Fruit fly (Drosophila melanogaster): ENCODE measurements around the gene CtIP.

- TF ChIP-seq CG10669 (GFP tag; optimal IDR thresholded peaks at IDR 0.05) (no peak), fkh (GFP tag; optimal IDR thresholded peaks at IDR 0.05) (no peak), CG6808 (GFP tag; optimal IDR thresholded peaks at IDR 0.05) (no peak), Blimp-1 (GFP tag; optimal IDR thresholded peaks at IDR 0.05) (no peak), esn (GFP tag; optimal IDR thresholded peaks at IDR 0.05) (no peak), Hr39 (GFP tag; optimal IDR thresholded peaks at IDR 0.05) (no peak), CG34406 (GFP tag; optimal IDR thresholded peaks at IDR 0.05) (no peak)
Measured at dm6 chr3L:20460383-20460782, 24.3 kb downstream of the CtIP start, which contains the start of gene mag.
